Worm (Caenorhabditis elegans) whole organism, L1 larva: ENCODE measurements around the gene F54F2.9.

Experiments used
- C34B4.2 ChIP-seq: sonication (generic microtip); optimal IDR thresholded peaks from 2 replicates; lab custom pipeline; 2017; ENCODE audit warnings: mild to moderate bottlenecking, missing genetic modification characterization, missing compliant biosample characterization
- Y116A8C.19 ChIP-seq: sonication (generic microtip); optimal IDR thresholded peaks from 2 replicates; lab custom pipeline; 2016; ENCODE audit warnings: missing compliant biosample characterization, missing genetic modification characterization, borderline replicate concordance
- aha-1 ChIP-seq: fragments of 150-350 bp; optimal IDR thresholded peaks from 2 replicates; lab custom pipeline; 2014; ENCODE audit warnings: missing biosample characterization, missing genetic modification characterization
- alr-1 ChIP-seq: fragments of 200-800 bp; sonication (Bioruptor generic); optimal IDR thresholded peaks from 2 replicates; lab custom pipeline; 2018; ENCODE audit warnings: borderline replicate concordance, mild to moderate bottlenecking, missing genetic modification characterization, missing compliant biosample characterization
- ama-1 ChIP-seq: fragments of 150-350 bp; optimal IDR thresholded peaks from 2 replicates; lab custom pipeline; 2014
- blmp-1 ChIP-seq: fragments of 150-350 bp; optimal IDR thresholded peaks from 2 replicates; lab custom pipeline; 2014; ENCODE audit warnings: missing biosample characterization, missing genetic modification characterization
- ceh-63 ChIP-seq: fragments of 200-800 bp; sonication (Bioruptor generic); optimal IDR thresholded peaks from 2 replicates; lab custom pipeline; 2018; ENCODE audit warnings: mild to moderate bottlenecking, missing genetic modification characterization, missing compliant biosample characterization
- ceh-8 ChIP-seq: fragments of 200-800 bp; sonication (Bioruptor generic); optimal IDR thresholded peaks from 2 replicates; lab custom pipeline; 2018; ENCODE audit warnings: mild to moderate bottlenecking, missing genetic modification characterization, moderate library complexity, missing compliant biosample characterization
- ceh-82 ChIP-seq, 3 experiments: fragments of 150-350 bp in 1 of 3; sonication (generic microtip) in 2 of 3; optimal IDR thresholded peaks; 2 replicates each; lab custom pipeline; 2014 to 2017; ENCODE audit warnings: missing biosample characterization in 3 of 3, missing genetic modification characterization in 3 of 3
- ceh-88 ChIP-seq: fragments of 200-800 bp; sonication (Bioruptor generic); IDR thresholded peaks from 2 replicates; pipeline ENCODE4 v1.3.6; 2022; ENCODE audit warnings: missing genetic modification characterization, missing compliant biosample characterization
- dsc-1 ChIP-seq: sonication (generic microtip); optimal IDR thresholded peaks from 2 replicates; lab custom pipeline; 2016; ENCODE audit warnings: mild to moderate bottlenecking, missing genetic modification characterization, missing compliant biosample characterization
- egl-27 ChIP-seq, 2 experiments: fragments of 150-350 bp in 1 of 2; sonication (generic microtip); optimal IDR thresholded peaks; 3 replicates each; lab custom pipeline; 2017 to 2018; ENCODE audit warnings: missing biosample characterization in 2 of 2, missing genetic modification characterization in 2 of 2, missing genetic modification reagents in 2 of 2
- elt-2 ChIP-seq: sonication (generic microtip); optimal IDR thresholded peaks from 2 replicates; lab custom pipeline; 2016; ENCODE audit warnings: missing genetic modification characterization, mild to moderate bottlenecking, inconsistent platforms, missing compliant biosample characterization, missing genetic modification reagents
- fkh-10 ChIP-seq: sonication (generic microtip); optimal IDR thresholded peaks from 2 replicates; lab custom pipeline; 2017; ENCODE audit warnings: missing biosample characterization, missing genetic modification reagents, missing genetic modification characterization
- fkh-4 ChIP-seq: sonication (generic microtip); optimal IDR thresholded peaks from 2 replicates; lab custom pipeline; 2016; ENCODE audit warnings: missing compliant biosample characterization, missing genetic modification characterization, borderline replicate concordance
- fkh-8 ChIP-seq: sonication (generic microtip); optimal IDR thresholded peaks from 2 replicates; lab custom pipeline; 2016; ENCODE audit warnings: mild to moderate bottlenecking, missing genetic modification characterization, missing compliant biosample characterization
- hlh-17 ChIP-seq: fragments of 200-800 bp; sonication (Bioruptor generic); optimal IDR thresholded peaks from 2 replicates; lab custom pipeline; 2018; ENCODE audit warnings: missing genetic modification characterization, mild to moderate bottlenecking, missing compliant biosample characterization, moderate library complexity, borderline replicate concordance
- hpl-2 ChIP-seq: fragments of 150-350 bp; optimal IDR thresholded peaks from 2 replicates; lab custom pipeline; 2014; ENCODE audit warnings: missing biosample characterization, missing genetic modification reagents, missing genetic modification characterization
- irx-1 ChIP-seq: sonication (generic microtip); optimal IDR thresholded peaks from 2 replicates; lab custom pipeline; 2016; ENCODE audit warnings: missing genetic modification characterization, missing compliant biosample characterization
- isw-1 ChIP-seq: fragments of 200-800 bp; sonication (Bioruptor generic); IDR thresholded peaks from 2 replicates; pipeline ENCODE4 v1.3.6; 2022; ENCODE audit warnings: missing genetic modification characterization, missing compliant biosample characterization
- lin-13 ChIP-seq: fragments of 150-350 bp; optimal IDR thresholded peaks from 2 replicates; lab custom pipeline; 2014; ENCODE audit warnings: missing biosample characterization, missing genetic modification reagents, missing genetic modification characterization
- lin-14 ChIP-seq: fragments of 200-800 bp; sonication (Bioruptor generic); optimal IDR thresholded peaks from 2 replicates; lab custom pipeline; 2018; ENCODE audit warnings: mild to moderate bottlenecking, missing genetic modification characterization, moderate library complexity, missing compliant biosample characterization
- lin-35 ChIP-seq, 2 experiments: fragments of 150-350 bp; optimal IDR thresholded peaks; 2 replicates each; lab custom pipeline; 2014; ENCODE audit warnings: missing biosample characterization in 2 of 2, missing genetic modification characterization in 2 of 2, missing genetic modification reagents in 2 of 2
- lin-39 ChIP-seq: fragments of 150-350 bp; optimal IDR thresholded peaks from 2 replicates; lab custom pipeline; 2014; ENCODE audit warnings: missing biosample characterization, missing genetic modification reagents, missing genetic modification characterization
- lir-3 ChIP-seq: sonication (generic microtip); optimal IDR thresholded peaks from 2 replicates; lab custom pipeline; 2016; ENCODE audit warnings: mild to moderate bottlenecking, missing genetic modification characterization, moderate library complexity, missing compliant biosample characterization; ENCODE audit not compliant: poor library complexity
- lsy-2 ChIP-seq, 2 experiments: fragments of 150-350 bp; optimal IDR thresholded peaks; 2 replicates each; lab custom pipeline; 2014; ENCODE audit warnings: missing biosample characterization in 2 of 2, missing genetic modification characterization in 2 of 2
- mab-9 ChIP-seq: fragments of 200-800 bp; sonication (Bioruptor generic); IDR thresholded peaks from 2 replicates; pipeline ENCODE4 v1.3.6; 2022; ENCODE audit warnings: missing genetic modification reagents, missing genetic modification characterization, missing compliant biosample characterization
- mdl-1 ChIP-seq, 2 experiments: fragments of 150-350 bp; optimal IDR thresholded peaks; 2 replicates each; lab custom pipeline; 2014 to 2017; ENCODE audit warnings: missing biosample characterization in 2 of 2, missing genetic modification characterization in 2 of 2, inconsistent platforms in 1 of 2
- mep-1 ChIP-seq: fragments of 150-350 bp; optimal IDR thresholded peaks from 2 replicates; lab custom pipeline; 2014; ENCODE audit warnings: missing biosample characterization, missing genetic modification characterization
- nhr-12 ChIP-seq: sonication (generic microtip); optimal IDR thresholded peaks from 2 replicates; lab custom pipeline; 2017; ENCODE audit warnings: missing biosample characterization, missing genetic modification characterization
- nhr-19 ChIP-seq: fragments of 200-800 bp; sonication (Bioruptor generic); conservative IDR thresholded peaks from 2 replicates; pipeline ENCODE4 v1.3.6; 2022; ENCODE audit warnings: missing genetic modification characterization, missing compliant biosample characterization
- nhr-20 ChIP-seq: sonication (generic microtip); optimal IDR thresholded peaks from 2 replicates; lab custom pipeline; 2016; ENCODE audit warnings: mild to moderate bottlenecking, missing genetic modification characterization, missing compliant biosample characterization
- nhr-237 ChIP-seq: fragments of 150-350 bp; optimal IDR thresholded peaks from 2 replicates; lab custom pipeline; 2014; ENCODE audit warnings: missing biosample characterization, missing genetic modification characterization
- nhr-76 ChIP-seq: sonication (generic microtip); optimal IDR thresholded peaks from 2 replicates; lab custom pipeline; 2017; ENCODE audit warnings: missing biosample characterization, missing genetic modification characterization
- nhr-77 ChIP-seq: fragments of 150-350 bp; optimal IDR thresholded peaks from 2 replicates; lab custom pipeline; 2014; ENCODE audit warnings: missing biosample characterization, missing genetic modification characterization
- nhr-84 ChIP-seq: sonication (generic microtip); optimal IDR thresholded peaks from 2 replicates; lab custom pipeline; 2017; ENCODE audit warnings: missing biosample characterization, missing genetic modification characterization
- nhr-85 ChIP-seq: sonication (generic microtip); peaks from one replicate; lab custom pipeline; 2016; ENCODE audit warnings: missing genetic modification characterization, inconsistent platforms, missing compliant biosample characterization
- pqm-1 ChIP-seq: sonication (generic microtip); optimal IDR thresholded peaks from 3 replicates; lab custom pipeline; 2017; ENCODE audit warnings: missing biosample characterization, missing genetic modification characterization
- snpc-4 ChIP-seq: fragments of 150-350 bp; optimal IDR thresholded peaks from 2 replicates; lab custom pipeline; 2014; ENCODE audit warnings: missing biosample characterization, missing genetic modification characterization
- sox-4 ChIP-seq: sonication (generic microtip); optimal IDR thresholded peaks from 2 replicates; lab custom pipeline; 2016; ENCODE audit warnings: missing genetic modification characterization, missing compliant biosample characterization
- sup-37 ChIP-seq: fragments of 200-800 bp; sonication (Bioruptor generic); optimal IDR thresholded peaks from 2 replicates; lab custom pipeline; 2018; ENCODE audit warnings: mild to moderate bottlenecking, missing genetic modification characterization, missing compliant biosample characterization
- swsn-7 ChIP-seq: sonication (generic microtip); optimal IDR thresholded peaks from 2 replicates; lab custom pipeline; 2016; ENCODE audit warnings: missing genetic modification characterization, missing compliant biosample characterization
- tbx-2 ChIP-seq: sonication (generic microtip); optimal IDR thresholded peaks from 2 replicates; lab custom pipeline; 2016; ENCODE audit warnings: missing genetic modification characterization, missing compliant biosample characterization
- tlp-1 ChIP-seq: fragments of 150-350 bp; optimal IDR thresholded peaks from 2 replicates; lab custom pipeline; 2014; ENCODE audit warnings: missing biosample characterization, missing genetic modification characterization
- unc-130 ChIP-seq: fragments of 150-350 bp; optimal IDR thresholded peaks from 2 replicates; lab custom pipeline; 2017; ENCODE audit warnings: missing biosample characterization, missing genetic modification characterization, inconsistent platforms
- unc-30 ChIP-seq: sonication (generic microtip); optimal IDR thresholded peaks from 2 replicates; lab custom pipeline; 2017; ENCODE audit warnings: missing biosample characterization, missing genetic modification characterization
- unc-62 ChIP-seq: fragments of 150-350 bp; optimal IDR thresholded peaks from 2 replicates; lab custom pipeline; 2014; ENCODE audit warnings: missing biosample characterization, missing genetic modification reagents, missing genetic modification characterization
- unc-86 ChIP-seq: sonication (generic microtip); optimal IDR thresholded peaks from 2 replicates; lab custom pipeline; 2016; ENCODE audit warnings: missing genetic modification characterization, missing compliant biosample characterization
- vab-15 ChIP-seq: sonication (generic microtip); optimal IDR thresholded peaks from 2 replicates; lab custom pipeline; 2017; ENCODE audit warnings: missing genotype, mild to moderate bottlenecking, missing genetic modification characterization, missing compliant biosample characterization
- zip-4 ChIP-seq: fragments of 200-800 bp; sonication (Bioruptor generic); optimal IDR thresholded peaks from 2 replicates; lab custom pipeline; 2018; ENCODE audit warnings: mild to moderate bottlenecking, missing genetic modification characterization, moderate library complexity, missing compliant biosample characterization
- ztf-11 ChIP-seq, 2 experiments: sonication (generic microtip); optimal IDR thresholded peaks; 2 replicates each; lab custom pipeline; 2016 to 2017; ENCODE audit warnings: missing genetic modification characterization in 2 of 2, missing biosample characterization in 1 of 2, missing compliant biosample characterization in 1 of 2
- ztf-4 ChIP-seq: fragments of 150-350 bp; optimal IDR thresholded peaks from 2 replicates; lab custom pipeline; 2014; ENCODE audit warnings: missing biosample characterization, missing genetic modification characterization

The F54F2.9 gene

ce11 chrIII:8797211-8797733 lies 29.8 kb downstream of the F54F2.9 start:
- TF ChIP-seq lin-13: peak; percentile 77
- peak; percentile 20 to 92 for TF ChIP-seq mdl-1 (tag; optimal IDR thresholded peaks at IDR 0.05; lab: Kevin White, UChicago)
- TF ChIP-seq nhr-12: no peak
- TF ChIP-seq unc-30 (tag; lab: Kevin White, UChicago): no peak
- TF ChIP-seq egl-27 (tag; optimal IDR thresholded peaks at IDR 0.05; lab: Kevin White, UChicago): peak; percentile 52 to 55
- peak; percentile 62 for TF ChIP-seq lir-3 (tag; lab: Kevin White, UChicago)
- TF ChIP-seq mep-1 (tag; lab: Kevin White, UChicago): peak; percentile 84
- TF ChIP-seq ceh-8 (GFP tag; lab: Kevin White, UChicago): peak; percentile 28
- TF ChIP-seq fkh-4 (tag; lab: Kevin White, UChicago): peak; percentile 11
- TF ChIP-seq nhr-85 (tag; lab: Kevin White, UChicago): peak; percentile 98
- no peak for TF ChIP-seq ceh-88 (GFP tag; lab: Robert Waterston, UW)
- peak; percentile 72 for TF ChIP-seq nhr-19 (GFP tag; lab: Robert Waterston, UW)
- TF ChIP-seq zip-4 (GFP tag; lab: Kevin White, UChicago): peak; percentile 35
- TF ChIP-seq vab-15 (tag; lab: Kevin White, UChicago): peak; percentile 25
- TF ChIP-seq C34B4.2: no peak
- TF ChIP-seq sup-37: peak; percentile 38
- no peak for TF ChIP-seq ama-1 (lab: Kevin White, UChicago)
- TF ChIP-seq pqm-1 (tag; lab: Kevin White, UChicago): no peak
- peak; percentile 52 for TF ChIP-seq isw-1 (GFP tag; lab: Robert Waterston, UW)
- TF ChIP-seq hpl-2: peak; percentile 36
- peak; percentile 68 for TF ChIP-seq irx-1 (tag; lab: Kevin White, UChicago)
- TF ChIP-seq aha-1 (tag; lab: Kevin White, UChicago): no peak
- peak; percentile 86 for TF ChIP-seq fkh-10 (GFP tag; lab: Kevin White, UChicago)
- TF ChIP-seq sox-4: peak; percentile 73
- no peak for TF ChIP-seq unc-62 (GFP tag; lab: Kevin White, UChicago)
- no peak for TF ChIP-seq nhr-76 (tag; lab: Kevin White, UChicago)
- TF ChIP-seq mab-9 (GFP tag; lab: Robert Waterston, UW): 0 out of 2 replicates have a peak, but pooled peaks have one; percentile 67
- no peak for TF ChIP-seq hlh-17 (GFP tag; lab: Kevin White, UChicago)
- no peak for TF ChIP-seq alr-1
- TF ChIP-seq nhr-77 (tag; lab: Kevin White, UChicago): peak; percentile 61
- TF ChIP-seq lin-14: peak; percentile 98
- peak in 1 of 2 experiments; percentile 49 for TF ChIP-seq ztf-11 (tag; optimal IDR thresholded peaks at IDR 0.05; lab: Kevin White, UChicago)
- no peak for TF ChIP-seq nhr-237 (tag; lab: Kevin White, UChicago)
- no peak for TF ChIP-seq nhr-84 (tag; lab: Kevin White, UChicago)
- peak; percentile 87 for TF ChIP-seq swsn-7
- TF ChIP-seq tbx-2 (tag; lab: Kevin White, UChicago): peak; percentile 86
- TF ChIP-seq nhr-20 (tag; lab: Kevin White, UChicago): peak; percentile 89
- no peak for TF ChIP-seq unc-130 (tag; lab: Kevin White, UChicago)
- no peak for TF ChIP-seq tlp-1
- TF ChIP-seq ceh-82 (tag; optimal IDR thresholded peaks at IDR 0.05; lab: Kevin White, UChicago): peak; percentile 68 to 73 (median 69)
- TF ChIP-seq ceh-63 (GFP tag; lab: Kevin White, UChicago): no peak
- peak; percentile 36 for TF ChIP-seq snpc-4 (tag; lab: Kevin White, UChicago)
- peak; percentile 78 for TF ChIP-seq ztf-4
- peak; percentile 92 for TF ChIP-seq unc-86
- peak; percentile 74 to 95 for TF ChIP-seq lsy-2 (tag; optimal IDR thresholded peaks at IDR 0.05; lab: Kevin White, UChicago)
- TF ChIP-seq dsc-1 (tag; lab: Kevin White, UChicago): peak; percentile 91
- no peak for TF ChIP-seq Y116A8C.19
- peak; percentile 91 for TF ChIP-seq elt-2 (tag; lab: Kevin White, UChicago)
- TF ChIP-seq lin-39 (tag; lab: Kevin White, UChicago): no peak
- TF ChIP-seq blmp-1 (tag; lab: Kevin White, UChicago): peak; percentile 79
- TF ChIP-seq fkh-8: peak; percentile 93
- TF ChIP-seq lin-35 (GFP tag; optimal IDR thresholded peaks at IDR 0.05; lab: Kevin White, UChicago): peak; percentile 70 to 82
